Fruit fly (Drosophila melanogaster) whole organism, wandering third instar larva: Measurements from ENCODE around the gene CG14410.

ENCODE experiments used
- CG32264 ChIP-seq: fragments of 200-800 bp; sonication (Bioruptor generic); optimal IDR thresholded peaks from 2 replicates; lab custom pipeline; 2016; ENCODE audit warnings: missing biosample characterization, missing genetic modification characterization
- GATAd ChIP-seq: sonication (Bioruptor generic); optimal IDR thresholded peaks from 2 replicates; lab custom pipeline; 2016; ENCODE audit warnings: missing biosample characterization, missing genetic modification characterization
- Hr83 ChIP-seq: fragments of 200-300 bp; sonication (Bioruptor generic); optimal IDR thresholded peaks from 2 replicates; lab custom pipeline; 2016; ENCODE audit warnings: missing biosample characterization, mild to moderate bottlenecking, missing genetic modification characterization, moderate library complexity; ENCODE audit not compliant: poor library complexity, severe bottlenecking
- Jra ChIP-seq: sonication (Bioruptor generic); optimal IDR thresholded peaks from 2 replicates; lab custom pipeline; 2016; ENCODE audit warnings: missing biosample characterization, missing genetic modification characterization
- Myc ChIP-seq: fragments of >200 bp; optimal IDR thresholded peaks from 2 replicates; lab custom pipeline; 2017
- OdsH ChIP-seq: fragments of 200-800 bp; sonication (Bioruptor generic); optimal IDR thresholded peaks from 2 replicates; lab custom pipeline; 2016; ENCODE audit warnings: missing biosample characterization, mild to moderate bottlenecking, missing genetic modification characterization
- Rel ChIP-seq, 2 experiments: fragments of 200-800 bp; sonication (Bioruptor generic) in 1 of 2; optimal IDR thresholded peaks; 2 replicates in 1 of 2; 3 replicates in 1 of 2; lab custom pipeline; 2016 to 2019; ENCODE audit warnings: mild to moderate bottlenecking in 2 of 2, missing biosample characterization in 2 of 2, missing genetic modification characterization in 2 of 2, moderate library complexity in 1 of 2
- br ChIP-seq: fragments of 200-800 bp; sonication (Bioruptor generic); optimal IDR thresholded peaks from 2 replicates; lab custom pipeline; 2016; ENCODE audit warnings: missing biosample characterization, missing genetic modification characterization
- dmrt93B ChIP-seq: fragments of 200-800 bp; sonication (Bioruptor generic); optimal IDR thresholded peaks from 2 replicates; lab custom pipeline; 2018; ENCODE audit warnings: missing biosample characterization, mild to moderate bottlenecking, missing genetic modification characterization
- psq ChIP-seq: fragments of 200-800 bp; sonication (Bioruptor generic); optimal IDR thresholded peaks from 3 replicates; lab custom pipeline; 2017; ENCODE audit warnings: missing biosample characterization, mild to moderate bottlenecking, missing genetic modification characterization, moderate library complexity
- usp ChIP-seq: fragments of >200 bp; optimal IDR thresholded peaks from 2 replicates; lab custom pipeline; 2017; ENCODE audit warnings: missing biosample characterization, missing genetic modification characterization

- TF ChIP-seq Rel (GFP tag; optimal IDR thresholded peaks at IDR 0.05; lab: Kevin White, UChicago) (no peak), Rel (tag; optimal IDR thresholded peaks at IDR 0.05; lab: Kevin White, UChicago) (no peak), usp (GFP tag; lab: Kevin White, UChicago) (no peak), CG32264 (GFP tag; lab: Kevin White, UChicago) (no peak), dmrt93B (GFP tag; lab: Kevin White, UChicago) (no peak), br (GFP tag; lab: Kevin White, UChicago) (no peak), Myc (no peak), OdsH (GFP tag; lab: Kevin White, UChicago) (no peak), GATAd (GFP tag; lab: Kevin White, UChicago) (no peak), Hr83 (GFP tag; lab: Kevin White, UChicago) (no peak), Jra (GFP tag; lab: Kevin White, UChicago) (no peak), psq (no peak)
Measured at dm6 chrX:14853153-14853672, 16.7 kb downstream of the CG14410 start, which contains the start of gene CG9521.
